Fruit fly (Drosophila melanogaster) whole organism, embryonic: ENCODE data around the gene CG32225.

ENCODE experiments used
- ATbp ChIP-seq: fragments of 200-800 bp; sonication (Bioruptor generic); optimal IDR thresholded peaks from 2 replicates; lab custom pipeline; 2017; ENCODE audit warnings: missing biosample characterization, mild to moderate bottlenecking, missing genetic modification characterization, missing genetic modification reagents
- Atf3 ChIP-seq: fragments of 200-800 bp; sonication (Bioruptor generic); optimal IDR thresholded peaks from 3 replicates; lab custom pipeline; 2016; ENCODE audit warnings: missing biosample characterization, missing genetic modification characterization
- B-H2 ChIP-seq: fragments of 200-800 bp; sonication (Bioruptor generic); optimal IDR thresholded peaks from 2 replicates; lab custom pipeline; 2018; ENCODE audit warnings: missing biosample characterization, mild to moderate bottlenecking, missing genetic modification characterization
- BEAF-32 ChIP-seq: fragments of 200-800 bp; sonication (Bioruptor generic); optimal IDR thresholded peaks from 3 replicates; lab custom pipeline; 2017; ENCODE audit warnings: missing biosample characterization, missing genetic modification characterization, mild to moderate bottlenecking, moderate library complexity, missing genetic modification reagents
- CG10209 ChIP-seq: fragments of 200-800 bp; sonication (Bioruptor generic); optimal IDR thresholded peaks from 3 replicates; lab custom pipeline; 2017; ENCODE audit warnings: missing biosample characterization, mild to moderate bottlenecking, missing genetic modification characterization, missing genetic modification reagents
- CG1024 ChIP-seq: fragments of 200-800 bp; sonication (Bioruptor generic); IDR thresholded peaks from 2 replicates; pipeline ENCODE4 v1.3.6; 2022; ENCODE audit warnings: missing biosample characterization, missing genetic modification characterization
- CG11560 ChIP-seq: fragments of 200-800 bp; sonication (Bioruptor generic); IDR thresholded peaks from 3 replicates; pipeline ENCODE4 v1.3.6; 2022; ENCODE audit warnings: missing biosample characterization, missing genetic modification characterization
- CG13296 ChIP-seq: fragments of 200-800 bp; sonication (Bioruptor generic); optimal IDR thresholded peaks from 3 replicates; lab custom pipeline; 2018; ENCODE audit warnings: missing biosample characterization, mild to moderate bottlenecking, missing genetic modification characterization
- CG14050 ChIP-seq: fragments of 200-800 bp; sonication (Bioruptor generic); IDR thresholded peaks from 3 replicates; pipeline ENCODE4 v1.3.6; 2022; ENCODE audit warnings: missing biosample characterization, missing genetic modification characterization
- CG14710 ChIP-seq: fragments of 200-800 bp; sonication (Bioruptor generic); optimal IDR thresholded peaks from 3 replicates; lab custom pipeline; 2019; ENCODE audit warnings: missing biosample characterization, mild to moderate bottlenecking, missing genetic modification characterization, moderate library complexity
- CG14965 ChIP-seq: fragments of 200-800 bp; sonication (Bioruptor generic); optimal IDR thresholded peaks from 2 replicates; lab custom pipeline; 2016; ENCODE audit warnings: missing biosample characterization, missing genetic modification characterization, borderline replicate concordance
- CG1603 ChIP-seq: fragments of 200-800 bp; sonication (Bioruptor generic); optimal IDR thresholded peaks from 2 replicates; lab custom pipeline; 2019; ENCODE audit warnings: missing biosample characterization, mild to moderate bottlenecking, missing genetic modification characterization, moderate library complexity
- CG16779 ChIP-seq: fragments of 200-800 bp; sonication (Bioruptor generic); IDR thresholded peaks from 2 replicates; pipeline ENCODE4 v1.3.6; 2022; ENCODE audit warnings: missing biosample characterization, missing genetic modification characterization
- CG17612 ChIP-seq: fragments of 200-800 bp; sonication (Bioruptor generic); IDR thresholded peaks from 2 replicates; pipeline ENCODE4 v1.3.6; 2022; ENCODE audit warnings: missing biosample characterization, missing genetic modification characterization
- CG18476 ChIP-seq: fragments of 200-800 bp; sonication (Bioruptor generic); optimal IDR thresholded peaks from 2 replicates; lab custom pipeline; 2016; ENCODE audit warnings: missing biosample characterization, mild to moderate bottlenecking, missing genetic modification characterization
- CG2129 ChIP-seq: fragments of 200-800 bp; sonication (Bioruptor generic); IDR thresholded peaks from 2 replicates; pipeline ENCODE4 v1.3.6; 2022; ENCODE audit warnings: missing biosample characterization, missing genetic modification characterization; ENCODE audit not compliant: partially characterized antibody
- CG2202 ChIP-seq: fragments of 200-800 bp; sonication (Bioruptor generic); optimal IDR thresholded peaks from 2 replicates; lab custom pipeline; 2018; ENCODE audit warnings: missing biosample characterization, mild to moderate bottlenecking, missing genetic modification characterization
- CG32772 ChIP-seq: fragments of 200-800 bp; sonication (Bioruptor generic); IDR thresholded peaks from 2 replicates; pipeline ENCODE4 v1.3.6; 2022; ENCODE audit warnings: missing biosample characterization, missing genetic modification characterization
- CG34376 ChIP-seq: fragments of 200-800 bp; sonication (Bioruptor generic); optimal IDR thresholded peaks from 2 replicates; lab custom pipeline; 2018; ENCODE audit warnings: missing biosample characterization, mild to moderate bottlenecking, missing genetic modification characterization
- CG34422 ChIP-seq: fragments of 200-800 bp; sonication (Bioruptor generic); IDR thresholded peaks from 3 replicates; pipeline ENCODE4 v1.3.6; 2022; ENCODE audit warnings: missing biosample characterization, missing genetic modification characterization
- CG3726 ChIP-seq: fragments of 200-800 bp; sonication (Bioruptor generic); IDR thresholded peaks from 3 replicates; pipeline ENCODE4, ENCODE4 v1.3.6; 2022; ENCODE audit warnings: missing biosample characterization, missing genetic modification characterization
- CG4404 ChIP-seq: fragments of 200-800 bp; sonication (Bioruptor generic); IDR thresholded peaks from 2 replicates; pipeline ENCODE4 v1.3.6; 2022; ENCODE audit warnings: missing biosample characterization, missing genetic modification characterization
- CG4707 ChIP-seq: fragments of 200-800 bp; sonication (Bioruptor generic); optimal IDR thresholded peaks from 2 replicates; lab custom pipeline; 2018; ENCODE audit warnings: missing biosample characterization, mild to moderate bottlenecking, missing genetic modification characterization, moderate library complexity
- CG7839 ChIP-seq: fragments of 200-800 bp; sonication (Bioruptor generic); optimal IDR thresholded peaks from 3 replicates; lab custom pipeline; 2018; ENCODE audit warnings: missing biosample characterization, mild to moderate bottlenecking, missing genetic modification characterization, moderate library complexity
- CG8359 ChIP-seq: fragments of 200-800 bp; sonication (Bioruptor generic); optimal IDR thresholded peaks from 2 replicates; lab custom pipeline; 2017; ENCODE audit warnings: missing biosample characterization, mild to moderate bottlenecking, missing genetic modification characterization, borderline replicate concordance
- Dp ChIP-seq: fragments of 200-800 bp; sonication (Bioruptor generic); optimal IDR thresholded peaks from 2 replicates; lab custom pipeline; 2018; ENCODE audit warnings: missing biosample characterization, mild to moderate bottlenecking, missing genetic modification characterization, moderate library complexity
- Dref ChIP-seq: fragments of 200-800 bp; sonication (Bioruptor generic); IDR thresholded peaks from 2 replicates; pipeline ENCODE4 v1.3.6; 2022; ENCODE audit warnings: missing biosample characterization, missing genetic modification characterization
- Drgx ChIP-seq: fragments of 200-800 bp; sonication (Bioruptor generic); IDR thresholded peaks from 2 replicates; pipeline ENCODE4 v1.3.6; 2022; ENCODE audit warnings: missing biosample characterization, missing genetic modification characterization
- Ets97D ChIP-seq: fragments of 200-800 bp; sonication (Bioruptor generic); optimal IDR thresholded peaks from 3 replicates; lab custom pipeline; 2016; ENCODE audit warnings: missing biosample characterization, missing genetic modification characterization
- HLH3B ChIP-seq: fragments of 200-800 bp; sonication (Bioruptor generic); IDR thresholded peaks from 2 replicates; pipeline ENCODE4 v1.3.6; 2022; ENCODE audit warnings: missing biosample characterization, missing genetic modification characterization
- Lpt ChIP-seq: fragments of >200 bp; optimal IDR thresholded peaks from 2 replicates; lab custom pipeline; 2018; ENCODE audit warnings: missing biosample characterization, missing genetic modification characterization
- Meics ChIP-seq: fragments of 200-800 bp; sonication (Bioruptor generic); optimal IDR thresholded peaks from 2 replicates; lab custom pipeline; 2017; ENCODE audit warnings: missing biosample characterization, mild to moderate bottlenecking, missing genetic modification characterization
- NFAT ChIP-seq: fragments of 200-800 bp; sonication (Bioruptor generic); IDR thresholded peaks from 2 replicates; pipeline ENCODE4 v1.3.6; 2022; ENCODE audit warnings: missing biosample characterization, missing genetic modification characterization
- Ptx1 ChIP-seq: fragments of 200-800 bp; sonication (Bioruptor generic); IDR thresholded peaks from 2 replicates; pipeline ENCODE4 v1.3.6; 2022; ENCODE audit warnings: missing biosample characterization, missing genetic modification characterization
- Rfx ChIP-seq: fragments of 200-800 bp; sonication (Bioruptor generic); IDR thresholded peaks from 2 replicates; pipeline ENCODE4 v1.3.6; 2022; ENCODE audit warnings: missing biosample characterization, missing genetic modification characterization
- Sox100B ChIP-seq: fragments of 200-800 bp; sonication (Bioruptor generic); optimal IDR thresholded peaks from 3 replicates; lab custom pipeline; 2018; ENCODE audit warnings: missing biosample characterization, mild to moderate bottlenecking, missing genetic modification characterization
- Ssrp ChIP-seq: fragments of 200-800 bp; sonication (Bioruptor generic); optimal IDR thresholded peaks from 2 replicates; lab custom pipeline; 2018; ENCODE audit warnings: missing biosample characterization, mild to moderate bottlenecking, missing genetic modification characterization, moderate library complexity
- Stat92E ChIP-seq, 3 experiments: fragments of >200 bp in 2 of 3; fragments of 200-800 bp in 1 of 3; sonication (Bioruptor generic) in 1 of 3; optimal IDR thresholded peaks; 2 replicates each; lab custom pipeline; 2017 to 2019; ENCODE audit warnings: missing biosample characterization in 3 of 3, missing genetic modification characterization in 3 of 3, mild to moderate bottlenecking in 1 of 3, moderate library complexity in 1 of 3
- Usf ChIP-seq: fragments of 200-800 bp; sonication (Bioruptor generic); optimal IDR thresholded peaks from 2 replicates; lab custom pipeline; 2017; ENCODE audit warnings: missing genotype, missing biosample characterization, missing genetic modification characterization
- YL-1 ChIP-seq: fragments of 200-800 bp; sonication (Bioruptor generic); optimal IDR thresholded peaks from 3 replicates; lab custom pipeline; 2017; ENCODE audit warnings: missing biosample characterization, mild to moderate bottlenecking, missing genetic modification characterization
- cas ChIP-seq: fragments of 200-800 bp; sonication (Bioruptor generic); IDR thresholded peaks from 2 replicates; pipeline ENCODE4 v1.3.6; 2022; ENCODE audit warnings: missing biosample characterization, missing genetic modification characterization
- crol ChIP-seq: fragments of 200-800 bp; sonication (Bioruptor generic); IDR thresholded peaks from 2 replicates; pipeline ENCODE4 v1.3.6; 2022; ENCODE audit warnings: missing biosample characterization, missing genetic modification characterization
- esg ChIP-seq: fragments of 200-800 bp; sonication (Bioruptor generic); conservative IDR thresholded peaks from 2 replicates; pipeline ENCODE4 v1.3.6; 2022; ENCODE audit warnings: missing biosample characterization, missing genetic modification characterization
- her ChIP-seq: fragments of 200-800 bp; sonication (Bioruptor generic); optimal IDR thresholded peaks from 2 replicates; lab custom pipeline; 2016; ENCODE audit warnings: missing biosample characterization, missing genetic modification characterization
- repo ChIP-seq: fragments of 200-800 bp; sonication (Bioruptor generic); optimal IDR thresholded peaks from 2 replicates; lab custom pipeline; 2016; ENCODE audit warnings: missing biosample characterization, missing genetic modification characterization
- slp2 ChIP-seq: fragments of 200-800 bp; sonication (Bioruptor generic); optimal IDR thresholded peaks from 2 replicates; lab custom pipeline; 2016; ENCODE audit warnings: missing biosample characterization, missing genetic modification characterization
- tin ChIP-seq: fragments of 200-800 bp; sonication (Bioruptor generic); optimal IDR thresholded peaks from 3 replicates; lab custom pipeline; 2016; ENCODE audit warnings: missing biosample characterization, missing genetic modification characterization
- tup ChIP-seq: fragments of 200-800 bp; sonication (Bioruptor generic); optimal IDR thresholded peaks from 2 replicates; lab custom pipeline; 2016; ENCODE audit warnings: missing biosample characterization, mild to moderate bottlenecking, missing genetic modification characterization, moderate library complexity

CG32225 gene

DNA sequence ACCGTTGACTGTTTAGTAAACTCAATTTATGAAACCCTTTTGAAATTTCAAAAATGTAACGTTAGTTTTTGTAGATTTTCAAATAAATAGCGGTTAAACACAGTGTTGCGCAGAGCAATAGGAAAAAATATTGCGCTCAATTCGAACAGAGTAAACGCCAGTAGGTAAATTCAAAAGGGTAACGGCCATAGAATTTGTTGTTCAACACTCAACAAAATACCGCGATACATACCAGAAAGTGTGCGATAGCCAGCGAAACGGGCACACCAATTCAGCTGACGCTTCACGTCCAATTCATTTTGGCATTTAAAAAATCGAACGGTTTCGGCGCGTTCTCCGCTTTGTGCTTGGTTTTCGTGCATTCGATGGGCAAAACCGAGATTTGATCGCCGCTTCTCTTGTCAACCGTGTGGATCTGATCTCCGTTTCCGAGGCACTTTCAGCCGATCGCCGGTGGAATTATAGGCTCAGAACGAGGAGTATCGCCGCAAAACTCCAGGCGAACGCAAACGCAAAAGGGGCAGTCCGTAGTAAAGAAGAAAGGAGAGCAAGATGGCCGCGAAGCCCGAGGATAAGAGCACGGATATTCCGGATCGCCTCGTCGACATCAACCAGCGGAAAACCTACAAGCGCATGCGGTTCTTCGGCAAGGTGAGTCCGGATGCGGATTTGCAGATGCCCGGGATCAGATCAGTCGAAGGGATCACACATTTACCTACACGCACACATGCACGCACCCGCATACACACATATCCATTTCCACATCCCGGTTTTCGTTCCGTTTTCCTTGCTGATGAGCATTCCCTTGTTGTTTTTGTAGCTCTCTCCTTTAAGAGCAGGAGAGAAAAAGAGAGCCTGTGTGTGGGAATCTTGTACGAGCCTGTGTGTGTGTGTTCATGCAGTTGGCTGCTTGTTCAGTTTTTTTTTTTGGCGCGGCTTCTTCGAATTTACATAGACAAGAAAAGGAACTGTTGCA is 4.0 kb upstream of the CG32225 start (continued):
- TF ChIP-seq CG17612 (no peak), BEAF-32 (peak; percentile 93), CG7839 (no peak), esg (GFP tag; lab: Robert Waterston, UW) (no peak), Ssrp (tag; lab: Kevin White, UChicago) (no peak), Dref (peak; percentile 52), crol (GFP tag; lab: Robert Waterston, UW) (no peak), CG1603 (tag; lab: Kevin White, UChicago) (peak; percentile 89), Stat92E (GFP tag; optimal IDR thresholded peaks at IDR 0.05; lab: Kevin White, UChicago) (no peak), tup (no peak), CG34376 (GFP tag; lab: Kevin White, UChicago) (no peak), CG16779 (GFP tag; lab: Robert Waterston, UW) (no peak), Ptx1 (peak; percentile 22; the same call in 1 of the 2 replicates), ATbp (no peak), CG4707 (GFP tag; lab: Kevin White, UChicago) (no peak), CG8359 (GFP tag; lab: Kevin White, UChicago) (no peak), CG4404 (GFP tag; lab: Robert Waterston, UW) (0 out of 2 replicates have a peak, but pooled peaks have one; percentile 9), Ets97D (peak; percentile 87), slp2 (GFP tag; lab: Kevin White, UChicago) (peak; percentile 34), Drgx (GFP tag; lab: Robert Waterston, UW) (no peak), CG32772 (GFP tag; lab: Robert Waterston, UW) (peak; percentile 57; the same call in 1 of the 2 replicates), Lpt (no peak), CG13296 (GFP tag; lab: Kevin White, UChicago) (no peak), B-H2 (peak; percentile 50), CG14050 (0 out of 3 replicates have a peak, but pooled peaks have one; percentile 14), Atf3 (peak; percentile 16), cas (GFP tag; lab: Robert Waterston, UW) (0 out of 2 replicates have a peak, but pooled peaks have one; percentile 22), CG2129 (GFP tag; lab: Robert Waterston, UW) (peak; percentile 68), HLH3B (GFP tag; lab: Robert Waterston, UW) (no peak), CG14965 (GFP tag; lab: Kevin White, UChicago) (no peak), CG2202 (tag; lab: Kevin White, UChicago) (no peak), CG10209 (no peak), her (GFP tag; lab: Kevin White, UChicago) (peak; percentile 72), Sox100B (no peak), CG34422 (GFP tag; lab: Robert Waterston, UW) (no peak), Usf (GFP tag; lab: Kevin White, UChicago) (no peak), Meics (GFP tag; lab: Kevin White, UChicago) (peak; percentile 5), Rfx (GFP tag; lab: Robert Waterston, UW) (peak; percentile 77), CG1024 (GFP tag; lab: Robert Waterston, UW) (no peak), repo (GFP tag; lab: Kevin White, UChicago) (peak; percentile 46), CG11560 (tag; lab: Robert Waterston, UW) (peak; percentile 12; the same call in 1 of the 3 replicates), NFAT (GFP tag; lab: Robert Waterston, UW) (no peak), CG3726 (GFP tag; lab: Robert Waterston, UW) (no peak), tin (GFP tag; lab: Kevin White, UChicago) (peak; percentile 52), Dp (GFP tag; lab: Kevin White, UChicago) (peak; percentile 91), CG18476 (GFP tag; lab: Kevin White, UChicago) (no peak), CG14710 (tag; lab: Kevin White, UChicago) (peak; percentile 80), YL-1 (GFP tag; lab: Kevin White, UChicago) (peak; percentile 45)
